Worm (Caenorhabditis elegans): ENCODE data around the gene nhr-50.

- TF ChIP-seq pha-4 (tag; optimal IDR thresholded peaks at IDR 0.05) (no peak), nhr-12 (tag; optimal IDR thresholded peaks at IDR 0.05) (no peak), unc-62 (GFP tag; optimal IDR thresholded peaks at IDR 0.05) (no peak), ceh-43 (GFP tag; optimal IDR thresholded peaks at IDR 0.05) (no peak), bed-3 (GFP tag; optimal IDR thresholded peaks at IDR 0.05) (no peak), unc-120 (tag; optimal IDR thresholded peaks at IDR 0.05; ENCODE audit: poor library complexity, severe bottlenecking) (no peak), elt-3 (tag; optimal IDR thresholded peaks at IDR 0.05) (no peak), nhr-76 (tag; optimal IDR thresholded peaks at IDR 0.05) (no peak)
Measured at ce11 chrV:16043686-16044085, 43.3 kb upstream of the nhr-50 start.

Measured in whole organism, mixed stage, embryonic.